Fruit fly (Drosophila melanogaster): ENCODE results near the gene CG7488.

Gene CG7488

dm6 chr3R:13015811-13016766 lies 20.7 kb downstream of the CG7488 start (continued):
- TF ChIP-seq NC2α (GFP tag; optimal IDR thresholded peaks at IDR 0.05) (no peak), CG13296 (GFP tag; optimal IDR thresholded peaks at IDR 0.05) (no peak), bbx (GFP tag; IDR thresholded peaks at IDR 0.05; ENCODE audit: partially characterized antibody) (peak; percentile 9; the same call in 1 of the 2 replicates), CG8089 (GFP tag; optimal IDR thresholded peaks at IDR 0.05) (no peak), Dip3 (GFP tag; optimal IDR thresholded peaks at IDR 0.05) (no peak), CG10431 (GFP tag; optimal IDR thresholded peaks at IDR 0.05) (no peak), H2.0 (GFP tag; IDR thresholded peaks at IDR 0.05) (no peak), wek (GFP tag; optimal IDR thresholded peaks at IDR 0.05) (no peak), CG31224 (GFP tag; IDR thresholded peaks at IDR 0.05) (peak; percentile 59), CG6683 (GFP tag; optimal IDR thresholded peaks at IDR 0.05) (no peak), CG18764 (GFP tag; optimal IDR thresholded peaks at IDR 0.05) (no peak), CG11560 (tag; IDR thresholded peaks at IDR 0.05) (no peak), CG10366 (GFP tag; IDR thresholded peaks at IDR 0.05) (no peak), Usf (GFP tag; optimal IDR thresholded peaks at IDR 0.05) (no peak), CG14965 (GFP tag; optimal IDR thresholded peaks at IDR 0.05; ENCODE audit: borderline replicate concordance) (no peak), CG17328 (GFP tag; IDR thresholded peaks at IDR 0.05) (no peak), Doc3 (GFP tag; IDR thresholded peaks at IDR 0.05; ENCODE audit: partially characterized antibody) (no peak), onecut (GFP tag; IDR thresholded peaks at IDR 0.05) (0 out of 2 replicates have a peak, but pooled peaks have one; percentile 4), Vsx1 (GFP tag; optimal IDR thresholded peaks at IDR 0.05) (no peak), eve (GFP tag; optimal IDR thresholded peaks at IDR 0.05) (no peak), kni (GFP tag; optimal IDR thresholded peaks at IDR 0.05) (peak; percentile 56), CG1602 (GFP tag; optimal IDR thresholded peaks at IDR 0.05) (no peak), chif (GFP tag; optimal IDR thresholded peaks at IDR 0.05) (peak in 1 of 2 experiments; percentile 27), CG10959 (GFP tag; IDR thresholded peaks at IDR 0.05) (no peak), CG14667 (GFP tag; IDR thresholded peaks at IDR 0.05) (no peak), Opbp (GFP tag; IDR thresholded peaks at IDR 0.05; ENCODE audit: partially characterized antibody) (no peak), CG14050 (GFP tag; IDR thresholded peaks at IDR 0.05) (no peak), Dp (GFP tag; optimal IDR thresholded peaks at IDR 0.05) (no peak), CG3163 (GFP tag; optimal IDR thresholded peaks at IDR 0.05) (no peak), CG15514 (GFP tag; optimal IDR thresholded peaks at IDR 0.05) (peak; percentile 31), HmgZ (tag; optimal IDR thresholded peaks at IDR 0.05) (no peak), CG32532 (GFP tag; IDR thresholded peaks at IDR 0.05) (peak; percentile 55), pfk (GFP tag; optimal IDR thresholded peaks at IDR 0.05) (no peak), al (GFP tag; IDR thresholded peaks at IDR 0.05) (no peak), Deaf1 (tag; optimal IDR thresholded peaks at IDR 0.05) (peak; percentile 43), chn (GFP tag; optimal IDR thresholded peaks at IDR 0.05) (no peak), Dad (GFP tag; optimal IDR thresholded peaks at IDR 0.05) (no peak), pum (GFP tag; optimal IDR thresholded peaks at IDR 0.05) (no peak), sens-2 (GFP tag; IDR thresholded peaks at IDR 0.05) (no peak), Doc2 (GFP tag; IDR thresholded peaks at IDR 0.05) (no peak), tin (GFP tag; optimal IDR thresholded peaks at IDR 0.05) (no peak), cas (GFP tag; IDR thresholded peaks at IDR 0.05) (no peak), CG4424 (GFP tag; optimal IDR thresholded peaks at IDR 0.05) (no peak), CG13123 (GFP tag; optimal IDR thresholded peaks at IDR 0.05) (no peak), abd-A (tag; optimal IDR thresholded peaks at IDR 0.05) (peak; percentile 14), Eip74EF (GFP tag; optimal IDR thresholded peaks at IDR 0.05) (no peak), jing (GFP tag; optimal IDR thresholded peaks at IDR 0.05) (no peak), CG13624 (GFP tag; optimal IDR thresholded peaks at IDR 0.05) (no peak), CG17361 (GFP tag; IDR thresholded peaks at IDR 0.05) (0 out of 3 replicates have a peak, but pooled peaks have one; percentile 12)

Data from whole organism, embryonic.